Fruit fly (Drosophila melanogaster): ENCODE results near the gene hzg.

- TF ChIP-seq cnc (optimal IDR thresholded peaks at IDR 0.05), result no peak
- no peak for TF ChIP-seq tj (GFP tag; optimal IDR thresholded peaks at IDR 0.05)
- TF ChIP-seq CG11617 (GFP tag; optimal IDR thresholded peaks at IDR 0.05), result no peak
- TF ChIP-seq Clk (GFP tag; optimal IDR thresholded peaks at IDR 0.05), result no peak
- TF ChIP-seq pad (GFP tag; optimal IDR thresholded peaks at IDR 0.05), result no peak
- TF ChIP-seq Mnt (GFP tag; optimal IDR thresholded peaks at IDR 0.05), result no peak
- TF ChIP-seq toe (GFP tag; optimal IDR thresholded peaks at IDR 0.05), result no peak
- TF ChIP-seq kay (GFP tag; ENCODE audit: borderline replicate concordance), result no peak
- no peak for TF ChIP-seq CG7101 (tag; optimal IDR thresholded peaks at IDR 0.05)
- no peak for TF ChIP-seq CG14711 (tag; optimal IDR thresholded peaks at IDR 0.05)
- no peak for TF ChIP-seq CG33017 (tag; optimal IDR thresholded peaks at IDR 0.05)
- TF ChIP-seq CG1620 (GFP tag; optimal IDR thresholded peaks at IDR 0.05), result no peak
- TF ChIP-seq bab1 (GFP tag; optimal IDR thresholded peaks at IDR 0.05), result no peak
Measured at dm6 chr3L:16023020-16023648, 18.6 kb upstream of the hzg start, which contains the start of gene Notum.
